Worm (Caenorhabditis elegans) whole organism, young adult: ENCODE measurements around the gene plep-1.

Source experiments
- B0035.1 ChIP-seq: sonication (generic microtip); optimal IDR thresholded peaks from 2 replicates; lab custom pipeline; 2016; ENCODE audit warnings: missing genetic modification characterization, mild to moderate bottlenecking, missing compliant biosample characterization, missing genotype, missing genetic modification reagents
- F49E8.2 ChIP-seq: sonication (generic microtip); optimal IDR thresholded peaks from 3 replicates; lab custom pipeline; 2017; ENCODE audit warnings: missing genetic modification characterization, mild to moderate bottlenecking, missing compliant biosample characterization, antibody characterized with exemption, moderate library complexity; ENCODE audit not compliant: insufficient read depth
- F55B11.4 ChIP-seq: sonication (generic microtip); optimal IDR thresholded peaks from 2 replicates; lab custom pipeline; 2016; ENCODE audit warnings: missing compliant biosample characterization, missing genetic modification characterization, borderline replicate concordance; ENCODE audit not compliant: insufficient read depth
- F57A8.1 ChIP-seq: fragments of 200-800 bp; sonication (Bioruptor generic); optimal IDR thresholded peaks from 2 replicates; lab custom pipeline; 2018; ENCODE audit warnings: mild to moderate bottlenecking, missing genetic modification characterization, moderate library complexity, missing compliant biosample characterization
- F57C9.4 ChIP-seq: sonication (generic microtip); optimal IDR thresholded peaks from 2 replicates; lab custom pipeline; 2017; ENCODE audit warnings: mild to moderate bottlenecking, missing genetic modification characterization, missing compliant biosample characterization
- K11D2.4 ChIP-seq: fragments of 200-800 bp; sonication (Bioruptor generic); IDR thresholded peaks from 2 replicates; pipeline ENCODE4 v1.3.6; 2022; ENCODE audit warnings: missing genetic modification reagents, missing genetic modification characterization, missing compliant biosample characterization
- K12H6.12 ChIP-seq: fragments of 200-800 bp; sonication (Bioruptor generic); optimal IDR thresholded peaks from 2 replicates; lab custom pipeline; 2018; ENCODE audit warnings: mild to moderate bottlenecking, missing genetic modification characterization, missing compliant biosample characterization
- T07F8.4 ChIP-seq: sonication (generic microtip); optimal IDR thresholded peaks from 2 replicates; lab custom pipeline; 2016; ENCODE audit warnings: mild to moderate bottlenecking, missing genetic modification characterization, moderate library complexity, missing compliant biosample characterization
- Y53G8AR.9 ChIP-seq: fragments of 200-800 bp; sonication (Bioruptor generic); conservative IDR thresholded peaks from 2 replicates; pipeline ENCODE4 v1.3.6; 2022; ENCODE audit warnings: missing genetic modification reagents, missing genetic modification characterization, missing compliant biosample characterization
- Y56A3A.18 ChIP-seq: fragments of 200-800 bp; sonication (Bioruptor generic); IDR thresholded peaks from 2 replicates; pipeline ENCODE4 v1.3.6; 2022; ENCODE audit warnings: missing genetic modification reagents, missing genetic modification characterization, missing compliant biosample characterization
- Y67H2A.10 ChIP-seq: fragments of 200-800 bp; sonication (Bioruptor generic); conservative IDR thresholded peaks from 2 replicates; pipeline ENCODE4 v1.3.6; 2022; ENCODE audit warnings: missing genetic modification reagents, missing genetic modification characterization, missing compliant biosample characterization
- ama-1 ChIP-seq, 3 experiments: fragments of 150-350 bp in 1 of 3; sonication (generic microtip) in 2 of 3; optimal IDR thresholded peaks; 2 replicates each; lab custom pipeline; 2014 to 2018; ENCODE audit warnings: missing biosample characterization in 2 of 3, missing genetic modification characterization in 2 of 3, missing genetic modification reagents in 2 of 3
- aptf-2 ChIP-seq: fragments of 200-800 bp; sonication (Bioruptor generic); conservative IDR thresholded peaks from 2 replicates; pipeline ENCODE4 v1.3.6; 2022; ENCODE audit warnings: missing genetic modification reagents, missing genetic modification characterization, missing compliant biosample characterization
- aptf-3 ChIP-seq: fragments of 200-800 bp; sonication (Bioruptor generic); IDR thresholded peaks from 2 replicates; pipeline ENCODE4 v1.3.6; 2022; ENCODE audit warnings: missing genetic modification characterization, missing compliant biosample characterization
- athp-1 ChIP-seq: sonication (generic microtip); optimal IDR thresholded peaks from 2 replicates; lab custom pipeline; 2017; ENCODE audit warnings: mild to moderate bottlenecking, missing genetic modification characterization, missing compliant biosample characterization
- attf-5 ChIP-seq: fragments of 200-800 bp; sonication (Bioruptor generic); optimal IDR thresholded peaks from 2 replicates; lab custom pipeline; 2018; ENCODE audit warnings: mild to moderate bottlenecking, missing genetic modification characterization, missing compliant biosample characterization
- attf-6 ChIP-seq: fragments of 200-800 bp; sonication (Bioruptor generic); IDR thresholded peaks from 2 replicates; pipeline ENCODE4 v1.3.6; 2022; ENCODE audit warnings: missing genetic modification reagents, missing genetic modification characterization, missing compliant biosample characterization
- bed-1 ChIP-seq: fragments of 200-800 bp; sonication (Bioruptor generic); IDR thresholded peaks from 2 replicates; pipeline ENCODE4 v1.3.6; 2022; ENCODE audit warnings: missing genetic modification reagents, missing genetic modification characterization, missing compliant biosample characterization
- ceh-27 ChIP-seq: fragments of 200-800 bp; sonication (Bioruptor generic); optimal IDR thresholded peaks from 2 replicates; lab custom pipeline; 2018; ENCODE audit warnings: mild to moderate bottlenecking, missing genetic modification characterization, moderate library complexity, missing compliant biosample characterization
- ceh-79 ChIP-seq: sonication (generic microtip); optimal IDR thresholded peaks from 2 replicates; lab custom pipeline; 2017; ENCODE audit warnings: mild to moderate bottlenecking, missing genetic modification characterization, missing compliant biosample characterization
- die-1 ChIP-seq: sonication (generic microtip); optimal IDR thresholded peaks from 2 replicates; lab custom pipeline; 2016; ENCODE audit warnings: missing genotype, mild to moderate bottlenecking, missing genetic modification characterization, missing compliant biosample characterization
- ets-4 ChIP-seq: fragments of 200-800 bp; sonication (Bioruptor generic); optimal IDR thresholded peaks from 2 replicates; lab custom pipeline; 2018; ENCODE audit warnings: mild to moderate bottlenecking, missing genetic modification characterization, missing compliant biosample characterization
- fkh-3 ChIP-seq: sonication (generic microtip); optimal IDR thresholded peaks from 2 replicates; lab custom pipeline; 2016; ENCODE audit warnings: mild to moderate bottlenecking, missing genetic modification characterization, missing compliant biosample characterization
- hlh-12 ChIP-seq: sonication (generic microtip); optimal IDR thresholded peaks from 2 replicates; lab custom pipeline; 2016; ENCODE audit warnings: missing genetic modification characterization, missing compliant biosample characterization
- hmg-1.2 ChIP-seq: fragments of 200-800 bp; sonication (Bioruptor generic); IDR thresholded peaks from 2 replicates; pipeline ENCODE4 v1.3.6; 2022; ENCODE audit warnings: missing genetic modification reagents, missing genetic modification characterization, missing compliant biosample characterization
- hmg-20 ChIP-seq: fragments of 200-800 bp; sonication (Bioruptor generic); IDR thresholded peaks from 2 replicates; pipeline ENCODE4 v1.3.6; 2022; ENCODE audit warnings: missing genetic modification reagents, missing genetic modification characterization, missing compliant biosample characterization
- lag-1 ChIP-seq: fragments of 200-800 bp; sonication (Bioruptor generic); IDR thresholded peaks from 2 replicates; pipeline ENCODE4 v1.3.6; 2022; ENCODE audit warnings: missing genetic modification reagents, missing genetic modification characterization, missing compliant biosample characterization
- let-526 ChIP-seq: fragments of 200-800 bp; sonication (Bioruptor generic); IDR thresholded peaks from 2 replicates; pipeline ENCODE4 v1.3.6; 2022; ENCODE audit warnings: missing genetic modification reagents, missing genetic modification characterization, missing compliant biosample characterization
- lin-54 ChIP-seq: fragments of 200-800 bp; sonication (Bioruptor generic); optimal IDR thresholded peaks from 2 replicates; lab custom pipeline; 2018; ENCODE audit warnings: mild to moderate bottlenecking, missing genetic modification characterization, missing compliant biosample characterization
- lir-1 ChIP-seq: fragments of 200-800 bp; sonication (Bioruptor generic); conservative IDR thresholded peaks from 2 replicates; pipeline ENCODE4 v1.3.6; 2022; ENCODE audit warnings: missing genetic modification reagents, missing genetic modification characterization, missing compliant biosample characterization
- mcd-1 ChIP-seq: fragments of 200-800 bp; sonication (Bioruptor generic); IDR thresholded peaks from 2 replicates; pipeline ENCODE4 v1.3.6; 2022; ENCODE audit warnings: missing genetic modification reagents, missing genetic modification characterization, missing compliant biosample characterization
- mel-28 ChIP-seq: sonication (generic microtip); optimal IDR thresholded peaks from 2 replicates; lab custom pipeline; 2016; ENCODE audit warnings: borderline replicate concordance, mild to moderate bottlenecking, missing genetic modification characterization, missing compliant biosample characterization
- nhr-120 ChIP-seq: fragments of 200-800 bp; sonication (Bioruptor generic); IDR thresholded peaks from 2 replicates; pipeline ENCODE4 v1.3.6; 2022; ENCODE audit warnings: missing genetic modification characterization, missing compliant biosample characterization
- nhr-90 ChIP-seq: sonication (generic microtip); optimal IDR thresholded peaks from 2 replicates; lab custom pipeline; 2016; ENCODE audit warnings: missing genotype, mild to moderate bottlenecking, missing genetic modification characterization, missing compliant biosample characterization
- rpc-1 ChIP-seq, 2 experiments: fragments of 150-350 bp in 1 of 2; sonication (generic microtip) in 1 of 2; optimal IDR thresholded peaks; 2 replicates each; lab custom pipeline; 2014 to 2018; ENCODE audit warnings: missing biosample characterization in 1 of 2, missing genetic modification characterization in 1 of 2, missing genetic modification reagents in 1 of 2, missing genotype in 1 of 2
- snpc-4 ChIP-seq, 5 experiments: fragments of 150-350 bp in 1 of 5; sonication (generic microtip) in 4 of 5; optimal IDR thresholded peaks; 2 replicates each; lab custom pipeline; 2014 to 2018; ENCODE audit warnings: missing genetic modification characterization in 5 of 5, missing biosample characterization in 3 of 5, antibody characterized with exemption in 2 of 5, mild to moderate bottlenecking in 2 of 5, missing compliant biosample characterization in 2 of 5, missing genotype in 2 of 5, moderate library complexity in 2 of 5, missing genetic modification reagents in 1 of 5
- tlf-1 ChIP-seq: fragments of 200-800 bp; sonication (Bioruptor generic); optimal IDR thresholded peaks from 2 replicates; lab custom pipeline; 2018; ENCODE audit warnings: mild to moderate bottlenecking, missing genetic modification characterization, missing compliant biosample characterization
- unc-62 ChIP-seq: fragments of 150-350 bp; optimal IDR thresholded peaks from 2 replicates; lab custom pipeline; 2014; ENCODE audit warnings: missing biosample characterization, missing genetic modification reagents, missing genetic modification characterization
- zim-3 ChIP-seq: sonication (generic microtip); optimal IDR thresholded peaks from 2 replicates; lab custom pipeline; 2017; ENCODE audit warnings: mild to moderate bottlenecking, missing genetic modification characterization, moderate library complexity, missing compliant biosample characterization
- ztf-3 ChIP-seq: fragments of 200-800 bp; sonication (Bioruptor generic); optimal IDR thresholded peaks from 2 replicates; lab custom pipeline; 2018; ENCODE audit warnings: mild to moderate bottlenecking, missing genetic modification characterization, missing compliant biosample characterization

Gene plep-1

DNA sequence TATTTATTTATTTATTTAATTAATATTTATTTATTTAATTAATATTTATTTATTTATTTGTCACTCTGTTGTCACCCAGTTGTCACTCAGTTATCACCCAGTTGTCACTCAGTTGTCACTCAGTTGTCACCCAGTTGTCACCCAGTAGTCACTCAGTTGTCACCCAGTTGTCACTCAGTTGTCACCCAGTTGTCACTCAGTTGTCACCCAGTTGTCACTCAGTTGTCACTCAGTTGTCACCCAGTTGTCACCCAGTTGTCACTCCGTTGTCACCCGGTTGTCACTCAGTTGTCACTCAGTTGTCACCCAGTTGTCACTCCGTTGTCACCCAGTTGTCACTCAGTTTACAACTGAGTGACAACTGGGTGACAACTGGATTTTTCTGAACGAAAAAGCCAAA lies 2.9 kb downstream of the plep-1 start:
- TF ChIP-seq unc-62 (GFP tag; lab: Kevin White, UChicago) (peak; percentile 89), bed-1 (GFP tag; lab: Robert Waterston, UW) (0 out of 2 replicates have a peak, but pooled peaks have one; percentile 63), nhr-120 (GFP tag; lab: Robert Waterston, UW) (peak; percentile 73; the same call in 1 of the 2 replicates)

DNA sequence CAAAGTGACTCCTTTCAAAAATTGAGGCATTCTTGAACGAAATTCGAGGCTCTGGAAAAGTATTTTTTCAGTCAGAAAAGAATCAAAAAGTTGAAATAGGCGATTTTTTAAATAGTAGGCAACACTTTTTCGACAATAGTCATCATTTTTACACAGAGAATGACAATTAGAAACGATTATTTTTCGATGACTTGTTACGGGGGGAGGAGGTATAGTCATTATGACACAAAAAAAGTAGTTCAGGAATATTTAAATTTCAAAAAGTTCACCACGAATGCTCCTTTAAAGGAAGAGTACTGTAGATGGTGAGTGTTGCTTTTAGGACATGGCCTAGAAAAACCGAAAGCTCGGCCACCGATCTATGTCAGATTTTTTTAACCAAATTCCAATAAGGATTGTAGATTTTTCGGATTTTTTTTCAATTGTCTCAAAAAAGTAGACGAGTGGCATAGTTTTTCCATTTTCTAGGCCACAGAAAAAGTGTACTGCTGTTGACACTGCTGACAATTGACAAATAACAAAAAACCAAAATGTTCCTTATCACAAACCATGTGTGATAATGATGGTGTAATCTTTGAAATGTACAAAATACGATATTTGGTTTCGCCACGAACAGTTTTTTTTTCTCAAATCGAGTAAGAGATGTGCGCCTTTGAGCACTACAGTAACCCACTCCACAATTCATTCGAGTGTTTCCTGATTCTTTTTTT lies 4.9 kb downstream of the plep-1 start, which contains the start of gene Y52E8A.3:
Gene Y52E8A.3 (minus strand): TSS at position 51 of the 710 bp plus-strand sequence.
- TF ChIP-seq lir-1 (GFP tag; lab: Robert Waterston, UW) (no peak), Y56A3A.18 (GFP tag; lab: Robert Waterston, UW) (no peak), snpc-4 (GFP tag; optimal IDR thresholded peaks at IDR 0.05; lab: Kevin White, UChicago) (no peak), snpc-4 (tag; optimal IDR thresholded peaks at IDR 0.05; lab: Kevin White, UChicago) (no peak), tlf-1 (GFP tag; lab: Kevin White, UChicago) (no peak), unc-62 (GFP tag; lab: Kevin White, UChicago) (no peak), let-526 (GFP tag; lab: Robert Waterston, UW) (no peak), F57C9.4 (tag; lab: Kevin White, UChicago) (no peak), attf-5 (no peak), ama-1 (optimal IDR thresholded peaks at IDR 0.05; lab: Kevin White, UChicago) (no peak), ama-1 (GFP tag; optimal IDR thresholded peaks at IDR 0.05; lab: Kevin White, UChicago) (no peak), F57A8.1 (GFP tag; lab: Kevin White, UChicago) (no peak), F55B11.4 (tag; lab: Kevin White, UChicago) (no peak), aptf-2 (no peak), K12H6.12 (tag; lab: Kevin White, UChicago) (no peak), mcd-1 (GFP tag; lab: Robert Waterston, UW) (no peak), Y53G8AR.9 (no peak), attf-6 (GFP tag; lab: Robert Waterston, UW) (no peak), die-1 (tag; lab: Kevin White, UChicago) (no peak), F49E8.2 (tag; lab: Kevin White, UChicago) (no peak)

DNA sequence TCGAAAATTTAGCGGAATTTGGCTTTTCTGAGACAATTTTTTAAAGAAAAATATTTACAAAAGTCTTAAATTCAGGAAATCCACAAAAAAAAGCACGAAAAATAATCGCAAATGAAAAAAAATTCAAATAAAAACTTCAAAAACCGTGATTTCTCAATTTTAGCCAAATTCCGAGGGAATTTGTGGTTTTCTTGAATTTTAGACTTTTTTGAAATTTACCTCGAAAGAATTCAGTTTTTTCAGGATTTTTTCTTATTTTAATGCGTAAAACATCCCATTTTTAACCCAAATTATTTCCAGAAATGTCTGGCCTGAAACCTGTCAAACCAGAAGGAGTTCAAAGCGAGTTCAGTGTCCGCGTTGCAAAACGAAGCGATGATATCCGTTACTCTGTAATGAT lies 10.7 kb downstream of the plep-1 start, which contains the start of gene gtf-2F1:
Gene gtf-2F1 (plus strand): TSS at position 301 of the 400 bp plus-strand sequence.
- TF ChIP-seq T07F8.4 (tag; lab: Kevin White, UChicago) (no peak), Y67H2A.10 (no peak), snpc-4 (GFP tag; optimal IDR thresholded peaks at IDR 0.05; lab: Kevin White, UChicago) (no peak), snpc-4 (tag; optimal IDR thresholded peaks at IDR 0.05; lab: Kevin White, UChicago) (no peak)
- TF ChIP-seq, all 124 proteins: peak for 0

DNA sequence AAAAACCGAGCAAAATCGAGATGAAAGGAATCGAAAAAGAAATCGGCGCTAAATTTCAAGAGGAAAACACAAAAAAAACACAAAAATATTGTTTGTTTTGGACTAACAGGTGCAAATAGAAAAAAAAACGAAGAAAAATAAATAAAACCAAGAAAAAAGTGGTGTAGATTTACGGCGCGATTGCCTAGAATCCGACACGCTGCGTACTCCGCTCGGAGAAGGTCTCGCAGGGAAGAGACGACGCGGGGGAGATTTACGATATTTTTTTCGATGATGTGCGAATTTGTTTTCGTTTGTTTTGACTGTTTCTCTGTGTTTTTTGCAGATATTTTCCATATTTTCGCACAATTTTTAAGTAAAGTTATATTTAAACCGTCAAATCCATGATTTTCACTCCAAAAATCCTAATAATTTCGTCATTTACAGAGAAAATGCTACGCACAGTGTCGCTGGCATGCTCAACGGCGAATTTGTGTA lies 12.8 kb downstream of the plep-1 start, which contains the start of gene sco-1:
Gene sco-1 (plus strand): TSS at position 427 of the 477 bp plus-strand sequence.
- no peak for TF ChIP-seq mel-28
- no peak for TF ChIP-seq ets-4 (GFP tag; lab: Kevin White, UChicago)
- TF ChIP-seq ztf-3 (GFP tag; lab: Kevin White, UChicago): no peak
- TF ChIP-seq die-1 (tag; lab: Kevin White, UChicago): no peak
- no peak for TF ChIP-seq nhr-90 (tag; lab: Kevin White, UChicago)
- TF ChIP-seq hmg-1.2 (GFP tag; lab: Robert Waterston, UW): peak; percentile 68
- no peak for TF ChIP-seq fkh-3 (tag; lab: Kevin White, UChicago)
- TF ChIP-seq mcd-1 (GFP tag; lab: Robert Waterston, UW): peak; percentile 91
- TF ChIP-seq rpc-1 (optimal IDR thresholded peaks at IDR 0.05; lab: Kevin White, UChicago): no peak
- no peak for TF ChIP-seq rpc-1 (tag; optimal IDR thresholded peaks at IDR 0.05; lab: Kevin White, UChicago)
- peak; percentile 96 for TF ChIP-seq K11D2.4 (GFP tag; lab: Robert Waterston, UW)
- peak; percentile 98 for TF ChIP-seq ceh-27 (GFP tag; lab: Kevin White, UChicago)
- TF ChIP-seq hmg-20 (GFP tag; lab: Robert Waterston, UW): peak; percentile 87
- TF ChIP-seq aptf-3 (GFP tag; lab: Robert Waterston, UW): no peak
- peak; percentile 83 for TF ChIP-seq K12H6.12 (tag; lab: Kevin White, UChicago)
- TF ChIP-seq lag-1 (GFP tag; lab: Robert Waterston, UW): no peak
- no peak for TF ChIP-seq ceh-79
- no peak for TF ChIP-seq B0035.1
- no peak for TF ChIP-seq hlh-12 (tag; lab: Kevin White, UChicago)
- TF ChIP-seq zim-3 (tag; lab: Kevin White, UChicago): peak; percentile 54
- peak; percentile 91 for TF ChIP-seq athp-1 (tag; lab: Kevin White, UChicago)
- TF ChIP-seq lin-54 (GFP tag; lab: Kevin White, UChicago): peak; percentile 80
